Fruit fly (Drosophila melanogaster) whole organism, embryonic: ENCODE data around the gene Lrch.

Experiments used
- Antp ChIP-seq: fragments of 200-800 bp; sonication (Bioruptor generic); optimal IDR thresholded peaks from 3 replicates; lab custom pipeline; 2016; ENCODE audit warnings: missing biosample characterization, missing genetic modification characterization
- Atf6 ChIP-seq: fragments of 200-800 bp; sonication (Bioruptor generic); IDR thresholded peaks from 2 replicates; pipeline ENCODE4 v1.3.6; 2022; ENCODE audit warnings: missing biosample characterization, missing genetic modification characterization
- Blimp-1 ChIP-seq: fragments of 200-800 bp; sonication (Bioruptor generic); optimal IDR thresholded peaks from 3 replicates; lab custom pipeline; 2018; ENCODE audit warnings: missing biosample characterization, missing genetic modification characterization, mild to moderate bottlenecking, moderate library complexity, missing genetic modification reagents
- C15 ChIP-seq: fragments of 200-800 bp; sonication (Bioruptor generic); IDR thresholded peaks from 3 replicates; pipeline ENCODE4 v1.3.6; 2022; ENCODE audit warnings: missing biosample characterization, missing genetic modification characterization
- CG10543 ChIP-seq: fragments of 200-800 bp; sonication (Bioruptor generic); optimal IDR thresholded peaks from 3 replicates; lab custom pipeline; 2017; ENCODE audit warnings: missing biosample characterization, mild to moderate bottlenecking, missing genetic modification characterization, moderate library complexity
- CG10654 ChIP-seq: fragments of 200-800 bp; sonication (Bioruptor generic); optimal IDR thresholded peaks from 2 replicates; lab custom pipeline; 2016; ENCODE audit warnings: missing biosample characterization, missing genetic modification characterization
- CG11247 ChIP-seq: fragments of 200-800 bp; sonication (Bioruptor generic); IDR thresholded peaks from 2 replicates; pipeline ENCODE4 v1.3.6; 2022; ENCODE audit warnings: missing biosample characterization, missing genetic modification characterization
- CG11695 ChIP-seq: fragments of 200-800 bp; sonication (Bioruptor generic); IDR thresholded peaks from 3 replicates; pipeline ENCODE4 v1.3.6; 2022; ENCODE audit warnings: missing biosample characterization, missing genetic modification characterization
- CG1233 ChIP-seq: fragments of 200-800 bp; sonication (Bioruptor generic); optimal IDR thresholded peaks from 4 replicates; lab custom pipeline; 2018; ENCODE audit warnings: missing biosample characterization, mild to moderate bottlenecking, missing genetic modification characterization
- CG17912 ChIP-seq: fragments of 200-800 bp; sonication (Bioruptor generic); optimal IDR thresholded peaks from 2 replicates; lab custom pipeline; 2018; ENCODE audit warnings: missing biosample characterization, mild to moderate bottlenecking, missing genetic modification characterization
- CG1832 ChIP-seq: fragments of 200-800 bp; sonication (Bioruptor generic); optimal IDR thresholded peaks from 2 replicates; lab custom pipeline; 2017; ENCODE audit warnings: missing biosample characterization, mild to moderate bottlenecking, missing genetic modification characterization, inconsistent platforms
- CG2199 ChIP-seq: fragments of 200-800 bp; sonication (Bioruptor generic); IDR thresholded peaks from 3 replicates; pipeline ENCODE4 v1.3.6; 2022; ENCODE audit warnings: missing biosample characterization, missing genetic modification characterization
- CG2202 ChIP-seq: fragments of 200-800 bp; sonication (Bioruptor generic); optimal IDR thresholded peaks from 2 replicates; lab custom pipeline; 2018; ENCODE audit warnings: missing biosample characterization, mild to moderate bottlenecking, missing genetic modification characterization
- CG32767 ChIP-seq: fragments of 200-800 bp; sonication (Bioruptor generic); IDR thresholded peaks from 2 replicates; pipeline ENCODE4 v1.3.6; 2022; ENCODE audit warnings: missing biosample characterization, missing genetic modification characterization
- CG3407 ChIP-seq: fragments of 200-800 bp; sonication (Bioruptor generic); optimal IDR thresholded peaks from 2 replicates; lab custom pipeline; 2018; ENCODE audit warnings: missing biosample characterization, mild to moderate bottlenecking, missing genetic modification characterization
- CG34376 ChIP-seq: fragments of 200-800 bp; sonication (Bioruptor generic); optimal IDR thresholded peaks from 2 replicates; lab custom pipeline; 2018; ENCODE audit warnings: missing biosample characterization, mild to moderate bottlenecking, missing genetic modification characterization
- CG3726 ChIP-seq: fragments of 200-800 bp; sonication (Bioruptor generic); IDR thresholded peaks from 3 replicates; pipeline ENCODE4, ENCODE4 v1.3.6; 2022; ENCODE audit warnings: missing biosample characterization, missing genetic modification characterization
- CG3838 ChIP-seq: fragments of 200-800 bp; sonication (Bioruptor generic); optimal IDR thresholded peaks from 3 replicates; lab custom pipeline; 2016; ENCODE audit warnings: missing biosample characterization, missing genetic modification characterization
- CG4404 ChIP-seq: fragments of 200-800 bp; sonication (Bioruptor generic); IDR thresholded peaks from 2 replicates; pipeline ENCODE4 v1.3.6; 2022; ENCODE audit warnings: missing biosample characterization, missing genetic modification characterization
- CG4617 ChIP-seq: fragments of 200-800 bp; sonication (Bioruptor generic); optimal IDR thresholded peaks from 3 replicates; lab custom pipeline; 2016; ENCODE audit warnings: missing biosample characterization, missing genetic modification characterization, borderline replicate concordance
- CG4730 ChIP-seq: fragments of 200-800 bp; sonication (Bioruptor generic); IDR thresholded peaks from 2 replicates; pipeline ENCODE4 v1.3.6; 2022; ENCODE audit warnings: missing biosample characterization, missing genetic modification characterization
- CG9609 ChIP-seq: fragments of 200-800 bp; sonication (Bioruptor generic); optimal IDR thresholded peaks from 3 replicates; lab custom pipeline; 2016; ENCODE audit warnings: missing biosample characterization, missing genetic modification characterization
- HLH54F ChIP-seq: fragments of 200-800 bp; sonication (Bioruptor generic); optimal IDR thresholded peaks from 3 replicates; lab custom pipeline; 2016; ENCODE audit warnings: missing biosample characterization, missing genetic modification characterization
- NFAT ChIP-seq: fragments of 200-800 bp; sonication (Bioruptor generic); IDR thresholded peaks from 2 replicates; pipeline ENCODE4 v1.3.6; 2022; ENCODE audit warnings: missing biosample characterization, missing genetic modification characterization
- Poxn ChIP-seq: fragments of 200-800 bp; sonication (Bioruptor generic); IDR thresholded peaks from 2 replicates; pipeline ENCODE4 v1.3.6; 2022; ENCODE audit warnings: missing biosample characterization, missing genetic modification characterization
- Spps ChIP-seq: fragments of 200-800 bp; sonication (Bioruptor generic); optimal IDR thresholded peaks from 2 replicates; lab custom pipeline; 2018; ENCODE audit warnings: missing biosample characterization, mild to moderate bottlenecking, missing genetic modification characterization
- Ssrp ChIP-seq: fragments of 200-800 bp; sonication (Bioruptor generic); optimal IDR thresholded peaks from 2 replicates; lab custom pipeline; 2018; ENCODE audit warnings: missing biosample characterization, mild to moderate bottlenecking, missing genetic modification characterization, moderate library complexity
- Taf1 ChIP-seq: fragments of 200-800 bp; sonication (Bioruptor generic); IDR thresholded peaks from 2 replicates; pipeline ENCODE4 v1.3.6; 2022; ENCODE audit warnings: missing biosample characterization, missing genetic modification characterization
- Xrp1 ChIP-seq: fragments of 200-800 bp; sonication (Bioruptor generic); IDR thresholded peaks from 2 replicates; pipeline ENCODE4 v1.3.6; 2022; ENCODE audit warnings: missing biosample characterization, missing genetic modification characterization
- YL-1 ChIP-seq: fragments of 200-800 bp; sonication (Bioruptor generic); optimal IDR thresholded peaks from 3 replicates; lab custom pipeline; 2017; ENCODE audit warnings: missing biosample characterization, mild to moderate bottlenecking, missing genetic modification characterization
- ara ChIP-seq: fragments of 200-800 bp; sonication (Bioruptor generic); IDR thresholded peaks from 2 replicates; pipeline ENCODE4 v1.3.6; 2022; ENCODE audit warnings: missing biosample characterization, missing genetic modification characterization
- ato ChIP-seq: fragments of 200-800 bp; sonication (Bioruptor generic); IDR thresholded peaks from 2 replicates; pipeline ENCODE4 v1.3.6; 2022; ENCODE audit warnings: missing biosample characterization, missing genetic modification characterization; ENCODE audit not compliant: partially characterized antibody
- chn ChIP-seq: fragments of 200-800 bp; sonication (Bioruptor generic); optimal IDR thresholded peaks from 2 replicates; lab custom pipeline; 2016; ENCODE audit warnings: missing biosample characterization, missing genetic modification characterization
- cwo ChIP-seq: fragments of 200-800 bp; sonication (Bioruptor generic); optimal IDR thresholded peaks from 3 replicates; lab custom pipeline; 2017; ENCODE audit warnings: missing biosample characterization, missing genetic modification characterization, mild to moderate bottlenecking, moderate library complexity, missing genetic modification reagents
- danr ChIP-seq: fragments of 200-800 bp; sonication (Bioruptor generic); IDR thresholded peaks from 2 replicates; pipeline ENCODE4 v1.3.6; 2022; ENCODE audit warnings: missing biosample characterization, missing genetic modification characterization
- dati ChIP-seq: fragments of 200-800 bp; sonication (Bioruptor generic); IDR thresholded peaks from 2 replicates; pipeline ENCODE4 v1.3.6; 2022; ENCODE audit warnings: missing biosample characterization, missing genetic modification characterization
- disco-r ChIP-seq: fragments of 200-800 bp; sonication (Bioruptor generic); optimal IDR thresholded peaks from 2 replicates; lab custom pipeline; 2016; ENCODE audit warnings: missing biosample characterization, missing genetic modification characterization
- dpn ChIP-seq, 2 experiments: fragments of 200-800 bp; sonication (Bioruptor generic); optimal IDR thresholded peaks; 3 replicates each; lab custom pipeline; 2016; ENCODE audit warnings: missing biosample characterization in 2 of 2, missing genetic modification characterization in 2 of 2
- fd96Cb ChIP-seq: fragments of 200-800 bp; sonication (Bioruptor generic); optimal IDR thresholded peaks from 2 replicates; lab custom pipeline; 2018; ENCODE audit warnings: missing biosample characterization, mild to moderate bottlenecking, missing genetic modification characterization, moderate library complexity
- ftz-f1 ChIP-seq: fragments of 200-800 bp; sonication (Bioruptor generic); optimal IDR thresholded peaks from 2 replicates; lab custom pipeline; 2016; ENCODE audit warnings: missing biosample characterization, missing genetic modification characterization
- jumu ChIP-seq: fragments of 200-800 bp; sonication (Bioruptor generic); optimal IDR thresholded peaks from 3 replicates; lab custom pipeline; 2016; ENCODE audit warnings: missing biosample characterization, missing genetic modification characterization
- knrl ChIP-seq: fragments of 200-800 bp; sonication (Bioruptor generic); IDR thresholded peaks from 3 replicates; pipeline ENCODE4 v1.3.6; 2022; ENCODE audit warnings: missing biosample characterization, missing genetic modification characterization; ENCODE audit not compliant: partially characterized antibody
- lbe ChIP-seq: fragments of 200-800 bp; sonication (Bioruptor generic); optimal IDR thresholded peaks from 2 replicates; lab custom pipeline; 2016; ENCODE audit warnings: missing biosample characterization, mild to moderate bottlenecking, missing genetic modification characterization
- nom ChIP-seq: fragments of 200-800 bp; sonication (Bioruptor generic); optimal IDR thresholded peaks from 2 replicates; lab custom pipeline; 2017; ENCODE audit warnings: missing biosample characterization, missing genetic modification characterization, mild to moderate bottlenecking, moderate library complexity, missing genetic modification reagents
- onecut ChIP-seq: fragments of 200-800 bp; sonication (Bioruptor generic); IDR thresholded peaks from 2 replicates; pipeline ENCODE4 v1.3.6; 2022; ENCODE audit warnings: missing biosample characterization, missing genetic modification characterization
- otp ChIP-seq: fragments of 200-800 bp; sonication (Bioruptor generic); IDR thresholded peaks from 3 replicates; pipeline ENCODE4, ENCODE4 v1.3.6; 2022; ENCODE audit warnings: missing biosample characterization, missing genetic modification characterization
- rib ChIP-seq: fragments of 200-800 bp; sonication (Bioruptor generic); IDR thresholded peaks from 2 replicates; pipeline ENCODE4 v1.3.6; 2022; ENCODE audit warnings: missing biosample characterization, missing genetic modification characterization
- sens ChIP-seq: fragments of 200-800 bp; sonication (Bioruptor generic); peaks from one replicate; lab custom pipeline; 2016; ENCODE audit warnings: missing biosample characterization, missing genetic modification characterization
- tup ChIP-seq: fragments of 200-800 bp; sonication (Bioruptor generic); optimal IDR thresholded peaks from 2 replicates; lab custom pipeline; 2016; ENCODE audit warnings: missing biosample characterization, mild to moderate bottlenecking, missing genetic modification characterization, moderate library complexity
- zen2 ChIP-seq: fragments of 200-800 bp; sonication (Bioruptor generic); IDR thresholded peaks from 3 replicates; pipeline ENCODE4 v1.3.6; 2022; ENCODE audit warnings: missing biosample characterization, missing genetic modification characterization; ENCODE audit not compliant: partially characterized antibody

Lrch gene

dm6 chr2L:17427929-17428456, 44.1 kb upstream of the Lrch start (continued):
- no peak for TF ChIP-seq Antp (GFP tag; lab: Kevin White, UChicago)
- peak; percentile 59 for TF ChIP-seq sens (GFP tag; lab: Kevin White, UChicago)
- no peak for TF ChIP-seq CG4730 (GFP tag; lab: Robert Waterston, UW)
- no peak for TF ChIP-seq dpn (GFP tag; optimal IDR thresholded peaks at IDR 0.05; lab: Kevin White, UChicago)
- TF ChIP-seq Blimp-1, result peak; percentile 7
- TF ChIP-seq danr (GFP tag; lab: Robert Waterston, UW), result no peak
- TF ChIP-seq disco-r (GFP tag; lab: Kevin White, UChicago), result no peak
- no peak for TF ChIP-seq CG1832 (GFP tag; lab: Kevin White, UChicago)
- TF ChIP-seq Spps (tag; lab: Kevin White, UChicago), result no peak
- peak; percentile 27; the same call in 1 of the 2 replicates for TF ChIP-seq Xrp1
- no peak for TF ChIP-seq jumu (GFP tag; lab: Kevin White, UChicago)
- no peak for TF ChIP-seq chn (GFP tag; lab: Kevin White, UChicago)
- peak; percentile 73 for TF ChIP-seq CG10543 (GFP tag; lab: Kevin White, UChicago)
- no peak for TF ChIP-seq tup (GFP tag; lab: Kevin White, UChicago)
- 0 out of 2 replicates have a peak, but pooled peaks have one; percentile 20 for TF ChIP-seq Atf6 (GFP tag; lab: Robert Waterston, UW)
- TF ChIP-seq CG9609 (GFP tag; lab: Kevin White, UChicago), result no peak
- peak; percentile 39; the same call in 1 of the 2 replicates for TF ChIP-seq CG11247 (GFP tag; lab: Robert Waterston, UW)
- TF ChIP-seq CG1233, result no peak
- peak; percentile 73 for TF ChIP-seq cwo (GFP tag; lab: Kevin White, UChicago)
- no peak for TF ChIP-seq NFAT
- no peak for TF ChIP-seq YL-1 (GFP tag; lab: Kevin White, UChicago)
- no peak for TF ChIP-seq dati (GFP tag; lab: Robert Waterston, UW)
- no peak for TF ChIP-seq knrl (GFP tag; lab: Robert Waterston, UW)
- TF ChIP-seq CG3407 (GFP tag; lab: Kevin White, UChicago), result peak; percentile 5
- TF ChIP-seq fd96Cb, result no peak
- peak; percentile 42 for TF ChIP-seq lbe (GFP tag; lab: Kevin White, UChicago)
- TF ChIP-seq ftz-f1 (GFP tag; lab: Kevin White, UChicago), result peak; percentile 44
- peak; percentile 49; the same call in 1 of the 2 replicates for TF ChIP-seq CG32767
- TF ChIP-seq CG3726 (GFP tag; lab: Robert Waterston, UW), result no peak
- no peak for TF ChIP-seq HLH54F (GFP tag; lab: Kevin White, UChicago)
- no peak for TF ChIP-seq CG2199 (GFP tag; lab: Robert Waterston, UW)
- peak; percentile 83 for TF ChIP-seq nom (GFP tag; lab: Kevin White, UChicago)
- TF ChIP-seq C15 (GFP tag; lab: Robert Waterston, UW), result no peak
- no peak for TF ChIP-seq CG4404
- TF ChIP-seq CG34376 (GFP tag; lab: Kevin White, UChicago), result no peak
- TF ChIP-seq CG10654 (GFP tag; lab: Kevin White, UChicago), result no peak
- no peak for TF ChIP-seq CG2202
- TF ChIP-seq zen2 (GFP tag; lab: Robert Waterston, UW), result 0 out of 3 replicates have a peak, but pooled peaks have one; percentile 45
- TF ChIP-seq CG11695 (GFP tag; lab: Robert Waterston, UW), result no peak
- TF ChIP-seq otp (GFP tag; lab: Robert Waterston, UW), result peak; percentile 40; the same call in 1 of the 3 replicates
- no peak for TF ChIP-seq CG4617 (GFP tag; lab: Kevin White, UChicago)
- TF ChIP-seq Poxn, result no peak
- 0 out of 2 replicates have a peak, but pooled peaks have one; percentile 25 for TF ChIP-seq Taf1 (GFP tag; lab: Robert Waterston, UW)
- no peak for TF ChIP-seq ato (GFP tag; lab: Robert Waterston, UW)
- TF ChIP-seq rib, result no peak
- no peak for TF ChIP-seq CG17912 (GFP tag; lab: Kevin White, UChicago)
- TF ChIP-seq Ssrp, result no peak
- no peak for TF ChIP-seq ara (GFP tag; lab: Robert Waterston, UW)
- no peak for TF ChIP-seq onecut (GFP tag; lab: Robert Waterston, UW)
- TF ChIP-seq CG3838, result no peak
